1 fruit fly cellular context compared by ENCODE assay signal in genomic region chr3L:2144355-2144754, dm6.
TF ChIP-seq lines count a peak whose summit lies in the region.

No protein-coding gene starts in this region.

TF ChIP-seq in whole organism, embryonic, 481 proteins besides CTCF, POLR2A, EP300 and RAD21 (continued from another document):
- no peak for TF ChIP-seq CG1602 (GFP tag; optimal IDR thresholded peaks at IDR 0.05; lab: Kevin White, UChicago)
- TF ChIP-seq CG8359 (GFP tag; optimal IDR thresholded peaks at IDR 0.05; lab: Kevin White, UChicago; ENCODE audit: borderline replicate concordance) = no peak
- TF ChIP-seq CG8924 (tag; optimal IDR thresholded peaks at IDR 0.05; lab: Kevin White, UChicago) = no peak
- peak; percentile 56 for TF ChIP-seq vvl (GFP tag; IDR thresholded peaks at IDR 0.05; lab: Robert Waterston, UW)
- TF ChIP-seq CG13775 (GFP tag; optimal IDR thresholded peaks at IDR 0.05; lab: Kevin White, UChicago) = no peak
- TF ChIP-seq CG17829 (tag; optimal IDR thresholded peaks at IDR 0.05; lab: Kevin White, UChicago) = no peak
- TF ChIP-seq CG4707 (GFP tag; optimal IDR thresholded peaks at IDR 0.05; lab: Kevin White, UChicago) = no peak
- TF ChIP-seq Six4 (GFP tag; optimal IDR thresholded peaks at IDR 0.05; lab: Kevin White, UChicago) = no peak
- no peak for TF ChIP-seq Adf1 (GFP tag; IDR thresholded peaks at IDR 0.05; lab: Robert Waterston, UW)
- TF ChIP-seq PHDP (tag; optimal IDR thresholded peaks at IDR 0.05; lab: Kevin White, UChicago) = peak; percentile 18
- peak; percentile 47 for TF ChIP-seq abd-A (tag; optimal IDR thresholded peaks at IDR 0.05; lab: Kevin White, UChicago)
- no peak for TF ChIP-seq CG7786 (GFP tag; optimal IDR thresholded peaks at IDR 0.05; lab: Kevin White, UChicago)
- no peak for TF ChIP-seq CG17361 (GFP tag; IDR thresholded peaks at IDR 0.05; lab: Robert Waterston, UW)
- TF ChIP-seq CG5953 (GFP tag; IDR thresholded peaks at IDR 0.05; lab: Robert Waterston, UW) = 0 out of 2 replicates have a peak, but pooled peaks have one; percentile 35
- TF ChIP-seq pita (GFP tag; optimal IDR thresholded peaks at IDR 0.05; lab: Kevin White, UChicago) = no peak
- TF ChIP-seq dati (GFP tag; IDR thresholded peaks at IDR 0.05; lab: Robert Waterston, UW) = no peak
- TF ChIP-seq Hmr (GFP tag; optimal IDR thresholded peaks at IDR 0.05; lab: Kevin White, UChicago) = peak; percentile 14
- no peak for TF ChIP-seq gsb (GFP tag; IDR thresholded peaks at IDR 0.05; lab: Robert Waterston, UW)
- no peak for TF ChIP-seq GATAe (GFP tag; conservative IDR thresholded peaks at IDR 0.05; lab: Robert Waterston, UW)
- no peak for TF ChIP-seq Jarid2 (GFP tag; optimal IDR thresholded peaks at IDR 0.05; lab: Kevin White, UChicago)
- peak; percentile 69 for TF ChIP-seq CG12769 (tag; optimal IDR thresholded peaks at IDR 0.05; lab: Kevin White, UChicago)
- 0 out of 3 replicates have a peak, but pooled peaks have one; percentile 14 for TF ChIP-seq ci (GFP tag; IDR thresholded peaks at IDR 0.05; lab: Robert Waterston, UW)
- no peak for TF ChIP-seq BtbVII (GFP tag; optimal IDR thresholded peaks at IDR 0.05; lab: Kevin White, UChicago)
- TF ChIP-seq Dbx (GFP tag; IDR thresholded peaks at IDR 0.05; lab: Robert Waterston, UW) = 0 out of 3 replicates have a peak, but pooled peaks have one; percentile 22
- peak; percentile 52 for TF ChIP-seq caup (GFP tag; optimal IDR thresholded peaks at IDR 0.05; lab: Kevin White, UChicago; ENCODE audit: severe bottlenecking)
- no peak for TF ChIP-seq Myb (GFP tag; optimal IDR thresholded peaks at IDR 0.05; lab: Kevin White, UChicago)
- no peak for TF ChIP-seq z (GFP tag; IDR thresholded peaks at IDR 0.05; lab: Robert Waterston, UW)
- no peak for TF ChIP-seq CG10366 (GFP tag; IDR thresholded peaks at IDR 0.05; lab: Robert Waterston, UW)
- TF ChIP-seq CG13123 (GFP tag; optimal IDR thresholded peaks at IDR 0.05; lab: Kevin White, UChicago) = no peak
- TF ChIP-seq sd (tag; optimal IDR thresholded peaks at IDR 0.05; lab: Kevin White, UChicago) = peak; percentile 70
